Fruit fly (Drosophila melanogaster) whole organism, adult: ENCODE data around the gene Vajk1.

ENCODE experiments used
- CG11617 ChIP-seq: fragments of 200-800 bp; sonication (Bioruptor generic); optimal IDR thresholded peaks from 2 replicates; lab custom pipeline; 2017; ENCODE audit warnings: mild to moderate bottlenecking, missing biosample characterization, missing genetic modification reagents, missing genetic modification characterization
- CG12768 ChIP-seq: fragments of 200-800 bp; sonication (Bioruptor generic); optimal IDR thresholded peaks from 2 replicates; lab custom pipeline; 2017; ENCODE audit warnings: missing biosample characterization, missing genetic modification characterization, mild to moderate bottlenecking, moderate library complexity, missing genetic modification reagents
- CG14711 ChIP-seq: fragments of 200-800 bp; sonication (Bioruptor generic); optimal IDR thresholded peaks from 2 replicates; lab custom pipeline; 2018; ENCODE audit warnings: missing biosample characterization, mild to moderate bottlenecking, missing genetic modification characterization, moderate library complexity
- CG1620 ChIP-seq: fragments of 200-800 bp; sonication (Bioruptor generic); optimal IDR thresholded peaks from 2 replicates; lab custom pipeline; 2016; ENCODE audit warnings: missing biosample characterization, missing genetic modification characterization
- CG33017 ChIP-seq: fragments of 200-800 bp; sonication (Bioruptor generic); optimal IDR thresholded peaks from 2 replicates; lab custom pipeline; 2018; ENCODE audit warnings: missing biosample characterization, mild to moderate bottlenecking, missing genetic modification characterization, moderate library complexity
- CG5204 ChIP-seq: fragments of 200-800 bp; sonication (Bioruptor generic); optimal IDR thresholded peaks from 2 replicates; lab custom pipeline; 2016; ENCODE audit warnings: missing biosample characterization, missing genetic modification characterization
- Hr96 ChIP-seq: fragments of 200-800 bp; sonication (Bioruptor generic); optimal IDR thresholded peaks from 2 replicates; lab custom pipeline; 2016; ENCODE audit warnings: missing biosample characterization, missing genetic modification characterization
- Mnt ChIP-seq: fragments of 200-800 bp; sonication (Bioruptor generic); optimal IDR thresholded peaks from 2 replicates; lab custom pipeline; 2016; ENCODE audit warnings: missing biosample characterization, mild to moderate bottlenecking, missing genetic modification characterization
- cnc ChIP-seq, 2 experiments: fragments of >200 bp; optimal IDR thresholded peaks; 2 replicates each; lab custom pipeline; 2017
- kay ChIP-seq: fragments of 200-800 bp; sonication (Bioruptor generic); peaks from one replicate; lab custom pipeline; 2016; ENCODE audit warnings: missing biosample characterization, missing genetic modification characterization, borderline replicate concordance
- ovo ChIP-seq: fragments of 200-800 bp; sonication (Bioruptor generic); optimal IDR thresholded peaks from 2 replicates; lab custom pipeline; 2016; ENCODE audit warnings: missing biosample characterization, missing genetic modification characterization
- pad ChIP-seq: fragments of 200-800 bp; sonication (Bioruptor generic); optimal IDR thresholded peaks from 3 replicates; lab custom pipeline; 2017; ENCODE audit warnings: missing biosample characterization, missing genetic modification characterization, mild to moderate bottlenecking, moderate library complexity, missing genetic modification reagents
- tj ChIP-seq: fragments of 200-800 bp; sonication (Bioruptor generic); optimal IDR thresholded peaks from 3 replicates; lab custom pipeline; 2017; ENCODE audit warnings: missing biosample characterization, mild to moderate bottlenecking, missing genetic modification characterization, moderate library complexity
- toe ChIP-seq: fragments of 200-800 bp; sonication (Bioruptor generic); optimal IDR thresholded peaks from 2 replicates; lab custom pipeline; 2016; ENCODE audit warnings: missing biosample characterization, missing genetic modification characterization

dm6 chr2L:13914425-13914824, 8.9 kb downstream of the Vajk1 start, which contains the start of gene Ance-3:
- TF ChIP-seq CG5204 (GFP tag; lab: Kevin White, UChicago) (no peak), ovo (no peak), cnc (optimal IDR thresholded peaks at IDR 0.05; lab: Kevin White, UChicago) (no peak), toe (GFP tag; lab: Kevin White, UChicago) (no peak), CG12768 (GFP tag; lab: Kevin White, UChicago) (no peak), CG33017 (tag; lab: Kevin White, UChicago) (no peak), pad (GFP tag; lab: Kevin White, UChicago) (no peak), tj (GFP tag; lab: Kevin White, UChicago) (no peak), kay (GFP tag; lab: Kevin White, UChicago) (no peak), CG11617 (GFP tag; lab: Kevin White, UChicago) (no peak), CG1620 (GFP tag; lab: Kevin White, UChicago) (no peak), Mnt (GFP tag; lab: Kevin White, UChicago) (no peak), Hr96 (GFP tag; lab: Kevin White, UChicago) (no peak), CG14711 (no peak)
